Worm (Caenorhabditis elegans): Measurements from ENCODE around the gene Y80D4G.2.

The Y80D4G.2 gene

ce11 chrIII:7619846-7620245, 25.5 kb upstream of the Y80D4G.2 start:
- no peak for TF ChIP-seq madf-6 (GFP tag; IDR thresholded peaks at IDR 0.05)
- 0 out of 2 replicates have a peak, but pooled peaks have one; percentile 30 for TF ChIP-seq ceh-58 (GFP tag; IDR thresholded peaks at IDR 0.05)
- TF ChIP-seq him-1 (tag; optimal IDR thresholded peaks at IDR 0.05): no peak
- no peak for TF ChIP-seq attf-3 (GFP tag; conservative IDR thresholded peaks at IDR 0.05)
- TF ChIP-seq lsl-1 (GFP tag; optimal IDR thresholded peaks at IDR 0.05): no peak
- no peak for TF ChIP-seq C17E4.6 (GFP tag; IDR thresholded peaks at IDR 0.05)

- TF ChIP-seq nhr-120 (GFP tag; IDR thresholded peaks at IDR 0.05): no peak
- TF ChIP-seq F37B4.10 (GFP tag; IDR thresholded peaks at IDR 0.05): no peak
- no peak for TF ChIP-seq K11D2.4 (GFP tag; IDR thresholded peaks at IDR 0.05)
Measured at ce11 chrIII:7618294-7618693, 23.9 kb upstream of the Y80D4G.2 start.

- TF ChIP-seq sptf-2 (GFP tag; optimal IDR thresholded peaks at IDR 0.05): no peak
- no peak for TF ChIP-seq rcor-1 (GFP tag; IDR thresholded peaks at IDR 0.05)
- no peak for TF ChIP-seq F55B11.4 (tag; optimal IDR thresholded peaks at IDR 0.05; ENCODE audit: borderline replicate concordance, insufficient read depth)
- no peak for TF ChIP-seq let-526 (GFP tag; IDR thresholded peaks at IDR 0.05)
- TF ChIP-seq ceh-100 (GFP tag; IDR thresholded peaks at IDR 0.05): no peak
- TF ChIP-seq die-1 (tag; optimal IDR thresholded peaks at IDR 0.05): no peak
- no peak for TF ChIP-seq somi-1 (GFP tag; optimal IDR thresholded peaks at IDR 0.05)
- no peak for TF ChIP-seq mel-28 (tag; optimal IDR thresholded peaks at IDR 0.05; ENCODE audit: borderline replicate concordance)
- TF ChIP-seq F33H1.4 (GFP tag; IDR thresholded peaks at IDR 0.05): no peak
- TF ChIP-seq ztf-6 (GFP tag; IDR thresholded peaks at IDR 0.05): no peak
- TF ChIP-seq ztf-26 (tag; optimal IDR thresholded peaks at IDR 0.05): no peak
- no peak for TF ChIP-seq T26A5.8 (tag; optimal IDR thresholded peaks at IDR 0.05)
- no peak for TF ChIP-seq cebp-2 (GFP tag; IDR thresholded peaks at IDR 0.05)
- TF ChIP-seq aptf-3 (GFP tag; IDR thresholded peaks at IDR 0.05): no peak
- TF ChIP-seq efl-1 (GFP tag; optimal IDR thresholded peaks at IDR 0.05): no peak
- no peak for TF ChIP-seq snpc-1.1 (tag; optimal IDR thresholded peaks at IDR 0.05; ENCODE audit: insufficient read depth)
- TF ChIP-seq dox-1 (GFP tag; IDR thresholded peaks at IDR 0.05): no peak
Measured at ce11 chrIII:7616228-7616627, 21.8 kb upstream of the Y80D4G.2 start, which contains the start of gene T04A6.1. Gene T04A6.1 (plus strand): TSS chrIII:7616528.

- TF ChIP-seq gei-17 (GFP tag; optimal IDR thresholded peaks at IDR 0.05) (no peak), ceh-40 (GFP tag; IDR thresholded peaks at IDR 0.05) (no peak), B0261.1 (tag; optimal IDR thresholded peaks at IDR 0.05) (no peak), ztf-28 (GFP tag; IDR thresholded peaks at IDR 0.05) (no peak), rpc-1 (optimal IDR thresholded peaks at IDR 0.05) (no peak), rpc-1 (tag; optimal IDR thresholded peaks at IDR 0.05) (no peak), attf-5 (GFP tag; optimal IDR thresholded peaks at IDR 0.05) (no peak), atf-7 (tag; optimal IDR thresholded peaks at IDR 0.05) (no peak), madf-6 (GFP tag; IDR thresholded peaks at IDR 0.05) (no peak), ztf-6 (GFP tag; IDR thresholded peaks at IDR 0.05) (no peak), fkh-3 (tag; optimal IDR thresholded peaks at IDR 0.05) (no peak), ccch-3 (GFP tag; optimal IDR thresholded peaks at IDR 0.05) (no peak), mes-4 (tag; optimal IDR thresholded peaks at IDR 0.05) (no peak), madf-3 (GFP tag; IDR thresholded peaks at IDR 0.05) (no peak), T26A5.8 (tag; optimal IDR thresholded peaks at IDR 0.05) (no peak)
Measured at ce11 chrIII:7614530-7614929, 20.1 kb upstream of the Y80D4G.2 start, which contains the start of gene T04A6.2. Gene T04A6.2 (plus strand): TSS chrIII:7614830.
